Fruit fly (Drosophila melanogaster) Kc167 (cell line): ENCODE data around the gene Dr.

Experiments
- Myc ChIP-seq: fragments of >200 bp; optimal IDR thresholded peaks from 2 replicates; lab custom pipeline; 2017; ENCODE audit warnings: missing external identifiers
- Sin3A ChIP-seq: fragments of >200 bp; optimal IDR thresholded peaks from 2 replicates; lab custom pipeline; 2018; ENCODE audit warnings: missing external identifiers
- h ChIP-seq: fragments of >200 bp; optimal IDR thresholded peaks from 3 replicates; lab custom pipeline; 2018; ENCODE audit warnings: missing external identifiers
- insv ChIP-seq: fragments of >200 bp; optimal IDR thresholded peaks from 3 replicates; lab custom pipeline; 2018; ENCODE audit warnings: missing external identifiers
- psq ChIP-seq: fragments of >200 bp; optimal IDR thresholded peaks from 2 replicates; lab custom pipeline; 2017; ENCODE audit warnings: missing external identifiers
- ttk ChIP-seq: sonication (Bioruptor generic); optimal IDR thresholded peaks from 2 replicates; lab custom pipeline; 2017; ENCODE audit warnings: missing external identifiers

DNA sequence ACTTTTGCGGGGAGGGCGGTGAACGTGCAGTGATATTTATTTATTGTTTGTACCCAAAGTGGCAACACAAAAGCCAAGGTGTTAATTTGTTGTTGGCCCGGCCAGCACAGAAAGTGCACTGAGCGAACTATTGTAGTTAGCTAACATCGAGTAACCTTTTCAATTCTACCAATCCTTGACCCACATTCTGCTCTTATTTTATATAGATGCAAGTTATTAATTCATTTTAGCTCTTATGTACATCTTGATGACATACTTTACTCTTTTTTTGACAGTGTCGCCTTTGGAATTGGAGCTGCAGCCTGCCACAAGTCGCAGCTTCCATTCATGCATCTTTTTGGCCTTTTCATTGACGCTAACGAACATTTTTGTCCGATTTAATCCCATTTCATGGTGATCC is 17.8 kb upstream of the Dr start:
- TF ChIP-seq ttk (lab: Kevin White, UChicago) (no peak), h (no peak), insv (lab: Kevin White, UChicago) (no peak), Myc (lab: Kevin White, UChicago) (no peak), psq (no peak), Sin3A (lab: Kevin White, UChicago) (no peak)
